Fruit fly (Drosophila melanogaster) Kc167 (cell line): Measurements from ENCODE around the gene CG18581.

Experiments used
- Myc ChIP-seq: fragments of >200 bp; optimal IDR thresholded peaks from 2 replicates; lab custom pipeline; 2017; ENCODE audit warnings: missing external identifiers
- Sin3A ChIP-seq: fragments of >200 bp; optimal IDR thresholded peaks from 2 replicates; lab custom pipeline; 2018; ENCODE audit warnings: missing external identifiers
- h ChIP-seq: fragments of >200 bp; optimal IDR thresholded peaks from 3 replicates; lab custom pipeline; 2018; ENCODE audit warnings: missing external identifiers
- insv ChIP-seq: fragments of >200 bp; optimal IDR thresholded peaks from 3 replicates; lab custom pipeline; 2018; ENCODE audit warnings: missing external identifiers
- psq ChIP-seq: fragments of >200 bp; optimal IDR thresholded peaks from 2 replicates; lab custom pipeline; 2017; ENCODE audit warnings: missing external identifiers
- ttk ChIP-seq: sonication (Bioruptor generic); optimal IDR thresholded peaks from 2 replicates; lab custom pipeline; 2017; ENCODE audit warnings: missing external identifiers

The CG18581 gene

dm6 chr3L:15050109-15050508 is at the start of gene CG18581:
TSS of gene CG18581 (minus strand) at chr3L:15050209.
- no peak for TF ChIP-seq Myc (lab: Kevin White, UChicago)
- TF ChIP-seq h (lab: Kevin White, UChicago), result no peak
- no peak for TF ChIP-seq insv (lab: Kevin White, UChicago)
- TF ChIP-seq psq (lab: Kevin White, UChicago), result no peak
- TF ChIP-seq ttk (lab: Kevin White, UChicago), result no peak
- no peak for TF ChIP-seq Sin3A (lab: Kevin White, UChicago)

- no peak for TF ChIP-seq h (lab: Kevin White, UChicago)
- no peak for TF ChIP-seq ttk (lab: Kevin White, UChicago)
- TF ChIP-seq psq (lab: Kevin White, UChicago), result no peak
- no peak for TF ChIP-seq insv (lab: Kevin White, UChicago)
- no peak for TF ChIP-seq Myc (lab: Kevin White, UChicago)
- no peak for TF ChIP-seq Sin3A (lab: Kevin White, UChicago)
Observed at dm6 chr3L:15099541-15099940, 49.5 kb upstream of the CG18581 start.

- no peak for TF ChIP-seq Sin3A (lab: Kevin White, UChicago)
- no peak for TF ChIP-seq psq (lab: Kevin White, UChicago)
- TF ChIP-seq h (lab: Kevin White, UChicago), result no peak
Observed at dm6 chr3L:15098659-15099512, 48.9 kb upstream of the CG18581 start.

dm6 chr3L:15097878-15098520 is 48.0 kb upstream of the CG18581 start, which contains the start of gene Ctps:
TSS of gene Ctps (plus strand) at chr3L:15097914.
- TF ChIP-seq h (lab: Kevin White, UChicago), result no peak
- TF ChIP-seq psq (lab: Kevin White, UChicago), result no peak
- no peak for TF ChIP-seq ttk (lab: Kevin White, UChicago)
- no peak for TF ChIP-seq Sin3A (lab: Kevin White, UChicago)
- TF ChIP-seq insv (lab: Kevin White, UChicago), result no peak
- TF ChIP-seq Myc (lab: Kevin White, UChicago), result no peak

dm6 chr3L:15094589-15095288 is 44.7 kb upstream of the CG18581 start, which contains the start of the genes sstn, Plp and GlyRS:
TSS of gene sstn (minus strand) at chr3L:15094719.
TSS of gene Plp (minus strand) at chr3L:15094724.
TSS of gene GlyRS (plus strand) at chr3L:15095142.
- no peak for TF ChIP-seq insv (lab: Kevin White, UChicago)
- no peak for TF ChIP-seq Sin3A (lab: Kevin White, UChicago)
- TF ChIP-seq h (lab: Kevin White, UChicago), result no peak
- TF ChIP-seq psq (lab: Kevin White, UChicago), result no peak
- no peak for TF ChIP-seq ttk (lab: Kevin White, UChicago)
- no peak for TF ChIP-seq Myc (lab: Kevin White, UChicago)

dm6 chr3L:15093929-15094588 is 44.0 kb upstream of the CG18581 start:
- TF ChIP-seq psq (lab: Kevin White, UChicago) (no peak), ttk (lab: Kevin White, UChicago) (no peak), insv (lab: Kevin White, UChicago) (no peak)

dm6 chr3L:15089887-15090679 is 40.1 kb upstream of the CG18581 start:
- TF ChIP-seq insv (lab: Kevin White, UChicago) (no peak), Myc (lab: Kevin White, UChicago) (no peak), Sin3A (lab: Kevin White, UChicago) (no peak), psq (lab: Kevin White, UChicago) (no peak), ttk (lab: Kevin White, UChicago) (no peak), h (lab: Kevin White, UChicago) (no peak)

- no peak for TF ChIP-seq ttk (lab: Kevin White, UChicago)
- no peak for TF ChIP-seq psq (lab: Kevin White, UChicago)
- TF ChIP-seq h (lab: Kevin White, UChicago), result no peak
- TF ChIP-seq insv (lab: Kevin White, UChicago), result no peak
- no peak for TF ChIP-seq Sin3A (lab: Kevin White, UChicago)
- no peak for TF ChIP-seq Myc (lab: Kevin White, UChicago)
Observed at dm6 chr3L:15089083-15089704, 39.2 kb upstream of the CG18581 start.

dm6 chr3L:15088285-15088684 is 38.3 kb upstream of the CG18581 start:
- TF ChIP-seq Myc (lab: Kevin White, UChicago), result no peak
- TF ChIP-seq insv (lab: Kevin White, UChicago), result no peak
- TF ChIP-seq Sin3A (lab: Kevin White, UChicago), result no peak
- TF ChIP-seq ttk (lab: Kevin White, UChicago), result no peak
